Worm (Caenorhabditis elegans): Measurements from ENCODE around the gene F08C6.5.
A peak's percentile ranks its signal among the peaks of the same experiment; 100 is the strongest.

F08C6.5 gene

ce11 chrX:7582223-7582622 is 23.0 kb downstream of the F08C6.5 start:
- TF ChIP-seq unc-62 (GFP tag; optimal IDR thresholded peaks at IDR 0.05 in 1 of 2), result peak in 1 of 2 experiments; percentile 91
- TF ChIP-seq unc-62 (tag; optimal IDR thresholded peaks at IDR 0.05), result no peak
- no peak for TF ChIP-seq mdl-1 (tag; optimal IDR thresholded peaks at IDR 0.05)

ce11 chrX:7583930-7584329 is 24.7 kb downstream of the F08C6.5 start:
- TF ChIP-seq unc-62 (GFP tag; optimal IDR thresholded peaks at IDR 0.05 in 1 of 2) (peak in 1 of 2 experiments; percentile 95), unc-62 (tag; optimal IDR thresholded peaks at IDR 0.05) (no peak), zip-11 (GFP tag; IDR thresholded peaks at IDR 0.05) (no peak)

DNA sequence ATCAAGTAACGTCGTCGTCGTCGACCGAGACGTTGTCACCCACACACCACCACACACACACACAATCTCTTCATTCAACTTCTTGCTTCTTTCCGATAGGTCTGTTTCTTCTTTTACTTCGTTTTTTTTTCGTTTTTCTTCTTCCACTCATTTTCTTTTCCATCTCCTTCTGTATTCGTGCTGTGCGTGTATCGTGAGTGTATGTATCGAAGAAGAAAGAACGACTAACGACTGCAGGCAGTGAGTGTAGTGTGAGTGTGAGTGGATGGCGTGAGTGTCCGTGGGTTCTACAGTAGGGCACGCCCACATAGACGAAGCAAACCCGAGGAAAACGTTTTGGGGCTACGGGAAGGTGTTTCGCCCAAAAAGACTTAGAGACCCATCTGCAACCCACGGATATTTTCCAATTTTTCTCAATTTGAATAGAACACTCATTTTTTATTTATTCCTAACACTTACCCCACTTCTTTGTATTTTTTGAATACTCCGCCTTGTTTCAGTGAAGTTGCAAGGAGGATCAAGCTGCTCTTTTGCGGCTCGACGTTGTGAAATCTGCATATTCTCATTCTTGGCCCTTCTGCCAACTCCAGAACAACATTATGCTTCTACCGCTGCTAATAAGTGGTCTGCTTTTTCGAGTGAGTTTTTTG is 26.5 kb downstream of the F08C6.5 start, which contains the start of gene adt-2:
TSS of gene adt-2 (plus strand) at position 600 of the 650 bp plus-strand sequence.
- TF ChIP-seq mep-1 (tag; optimal IDR thresholded peaks at IDR 0.05) (peak; percentile 55), nhr-25 (tag; optimal IDR thresholded peaks at IDR 0.05; ENCODE audit: borderline replicate concordance, insufficient read depth) (peak; percentile 32), hlh-11 (tag; optimal IDR thresholded peaks at IDR 0.05) (peak; percentile 25), nhr-28 (tag; optimal IDR thresholded peaks at IDR 0.05) (peak; percentile 77), nhr-42 (GFP tag; IDR thresholded peaks at IDR 0.05) (no peak), dmd-8 (GFP tag; IDR thresholded peaks at IDR 0.05) (no peak), snpc-1.2 (GFP tag; IDR thresholded peaks at IDR 0.05) (no peak), nhr-237 (tag; optimal IDR thresholded peaks at IDR 0.05) (no peak), mxl-2 (GFP tag; conservative IDR thresholded peaks at IDR 0.05) (no peak), nhr-6 (tag; optimal IDR thresholded peaks at IDR 0.05) (no peak), dmd-9 (GFP tag; IDR thresholded peaks at IDR 0.05) (no peak), hlh-30 (tag; optimal IDR thresholded peaks at IDR 0.05; ENCODE audit: insufficient read depth) (peak; percentile 46), D1046.2 (GFP tag; IDR thresholded peaks at IDR 0.05) (no peak), ZK337.2 (GFP tag; IDR thresholded peaks at IDR 0.05) (no peak), skn-1 (tag; optimal IDR thresholded peaks at IDR 0.05) (no peak), Y5F2A.4 (GFP tag; optimal IDR thresholded peaks at IDR 0.05) (no peak), Y75B8A.6 (GFP tag; IDR thresholded peaks at IDR 0.05) (no peak), gei-8 (GFP tag; optimal IDR thresholded peaks at IDR 0.05) (no peak), fos-1 (tag; optimal IDR thresholded peaks at IDR 0.05) (no peak), zip-2 (tag; optimal IDR thresholded peaks at IDR 0.05) (no peak), lin-39 (tag; optimal IDR thresholded peaks at IDR 0.05) (no peak), ama-1 (optimal IDR thresholded peaks at IDR 0.05) (no peak), nhr-76 (tag; optimal IDR thresholded peaks at IDR 0.05) (no peak), F44E2.7 (GFP tag; IDR thresholded peaks at IDR 0.05) (no peak), ztf-11 (tag; optimal IDR thresholded peaks at IDR 0.05) (no peak), lsy-2 (tag; optimal IDR thresholded peaks at IDR 0.05) (peak in 1 of 2 experiments; percentile 29), F26F4.8 (GFP tag; conservative IDR thresholded peaks at IDR 0.05) (no peak), lin-15B (tag; optimal IDR thresholded peaks at IDR 0.05) (no peak), mdl-1 (tag; optimal IDR thresholded peaks at IDR 0.05) (peak in 1 of 2 experiments; percentile 49)

- TF ChIP-seq nhr-25 (tag; optimal IDR thresholded peaks at IDR 0.05; ENCODE audit: borderline replicate concordance, insufficient read depth) (peak; percentile 88), hif-1 (tag; optimal IDR thresholded peaks at IDR 0.05) (no peak), ZK546.5 (tag; optimal IDR thresholded peaks at IDR 0.05) (no peak), dmd-9 (GFP tag; IDR thresholded peaks at IDR 0.05) (no peak), zip-2 (tag; optimal IDR thresholded peaks at IDR 0.05) (no peak), unc-39 (tag; optimal IDR thresholded peaks at IDR 0.05) (no peak), hlh-11 (tag; optimal IDR thresholded peaks at IDR 0.05) (peak; percentile 23), aha-1 (tag) (peak; percentile 91), mes-2 (tag; optimal IDR thresholded peaks at IDR 0.05; ENCODE audit: poor library complexity, severe bottlenecking) (peak; percentile 12), Y5F2A.4 (GFP tag; optimal IDR thresholded peaks at IDR 0.05) (no peak), ceh-62 (tag; optimal IDR thresholded peaks at IDR 0.05) (no peak), unc-62 (GFP tag; optimal IDR thresholded peaks at IDR 0.05 in 1 of 2) (peak in 1 of 2 experiments; percentile 53), unc-62 (tag; optimal IDR thresholded peaks at IDR 0.05) (no peak), set-16 (GFP tag; IDR thresholded peaks at IDR 0.05) (peak; percentile 56), lin-1 (GFP tag; IDR thresholded peaks at IDR 0.05) (no peak)
Measured at ce11 chrX:7586588-7586987, 27.4 kb downstream of the F08C6.5 start.
